Worm (Caenorhabditis elegans) whole organism, early embryonic: ENCODE measurements around the gene K09C8.9.

Source experiments
- ceh-13 ChIP-seq: fragments of 200-800 bp; sonication (Bioruptor generic); optimal IDR thresholded peaks from 2 replicates; lab custom pipeline; 2018; ENCODE audit warnings: mild to moderate bottlenecking, missing genetic modification characterization, missing compliant biosample characterization
- flt-1 ChIP-seq: fragments of 200-800 bp; sonication (Bioruptor generic); IDR thresholded peaks from 2 replicates; pipeline ENCODE4 v1.3.6; 2022; ENCODE audit warnings: missing genetic modification characterization, missing compliant biosample characterization
- hnd-1 ChIP-seq: sonication (generic microtip); optimal IDR thresholded peaks from 2 replicates; lab custom pipeline; 2016; ENCODE audit warnings: missing genetic modification characterization, missing compliant biosample characterization

DNA sequence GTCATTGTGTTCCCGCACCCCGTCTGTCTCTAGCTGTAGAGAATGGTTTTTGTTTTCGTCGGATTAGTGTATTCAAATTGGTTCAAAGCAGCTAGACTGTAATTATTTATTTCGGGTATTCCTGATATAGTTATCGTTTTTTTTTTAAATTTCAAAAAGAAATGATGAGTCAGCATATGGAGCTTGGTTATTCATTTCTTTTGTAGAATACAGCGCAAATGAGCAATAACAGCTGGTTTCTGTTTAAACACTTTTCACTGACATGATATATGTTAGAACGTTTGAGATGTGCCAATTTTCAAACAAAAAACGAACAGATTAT lies 23.2 kb upstream of the K09C8.9 start:
- TF ChIP-seq flt-1: no peak
- no peak for TF ChIP-seq ceh-13 (GFP tag; lab: Kevin White, UChicago)
- no peak for TF ChIP-seq hnd-1 (tag; lab: Kevin White, UChicago)
